Worm (Caenorhabditis elegans) whole organism, L4 larva: Measurements from ENCODE around the gene mrp-4.
A peak's percentile ranks its signal among the peaks of the same experiment; 100 is the strongest.

Experiments used
- F37D6.2 ChIP-seq: sonication (generic microtip); optimal IDR thresholded peaks from 2 replicates; lab custom pipeline; 2016; ENCODE audit warnings: mild to moderate bottlenecking, missing genetic modification characterization, missing compliant biosample characterization
- T20F7.1 ChIP-seq: fragments of 200-800 bp; sonication (Bioruptor generic); optimal IDR thresholded peaks from 2 replicates; lab custom pipeline; 2018; ENCODE audit warnings: mild to moderate bottlenecking, missing genetic modification characterization, missing compliant biosample characterization
- Y5F2A.4 ChIP-seq: fragments of 200-800 bp; sonication (Bioruptor generic); optimal IDR thresholded peaks from 2 replicates; lab custom pipeline; 2018; ENCODE audit warnings: mild to moderate bottlenecking, missing genetic modification characterization, missing compliant biosample characterization
- aha-1 ChIP-seq: fragments of 150-350 bp; peaks from one replicate; lab custom pipeline; 2014; ENCODE audit warnings: missing biosample characterization, missing genetic modification characterization
- ces-1 ChIP-seq: fragments of 150-350 bp; sonication (generic microtip); optimal IDR thresholded peaks from 4 replicates; lab custom pipeline; 2014; ENCODE audit warnings: missing biosample characterization, missing genetic modification reagents, missing genetic modification characterization
- ctbp-1 ChIP-seq: fragments of 200-800 bp; sonication (Bioruptor generic); IDR thresholded peaks from 2 replicates; pipeline ENCODE4 v1.3.6; 2022; ENCODE audit warnings: missing genetic modification reagents, missing genetic modification characterization, missing compliant biosample characterization
- daf-16 ChIP-seq, 3 experiments: sonication (generic microtip); optimal IDR thresholded peaks; 2 replicates each; lab custom pipeline; 2016 to 2017; ENCODE audit warnings: missing genetic modification characterization in 3 of 3, missing genetic modification reagents in 3 of 3, mild to moderate bottlenecking in 2 of 3, missing compliant biosample characterization in 2 of 3, missing biosample characterization in 1 of 3, moderate library complexity in 1 of 3
- daf-8 ChIP-seq: fragments of 200-800 bp; sonication (Bioruptor generic); IDR thresholded peaks from 2 replicates; pipeline ENCODE4 v1.3.6; 2022; ENCODE audit warnings: missing genetic modification characterization, missing compliant biosample characterization
- dmd-6 ChIP-seq: fragments of 200-800 bp; sonication (Bioruptor generic); IDR thresholded peaks from 2 replicates; pipeline ENCODE4 v1.3.6; 2022; ENCODE audit warnings: missing genetic modification reagents, missing genetic modification characterization, missing compliant biosample characterization
- dpl-1 ChIP-seq: fragments of 150-350 bp; optimal IDR thresholded peaks from 2 replicates; lab custom pipeline; 2014; ENCODE audit warnings: missing biosample characterization, missing genetic modification reagents, missing genetic modification characterization
- dve-1 ChIP-seq: sonication (generic microtip); optimal IDR thresholded peaks from 2 replicates; lab custom pipeline; 2017; ENCODE audit warnings: antibody characterized with exemption, mild to moderate bottlenecking, missing genetic modification characterization, missing compliant biosample characterization; ENCODE audit not compliant: insufficient read depth
- egl-43 ChIP-seq: fragments of 200-800 bp; sonication (Bioruptor generic); IDR thresholded peaks from 2 replicates; pipeline ENCODE4 v1.3.6; 2022; ENCODE audit warnings: missing genetic modification reagents, missing genetic modification characterization, missing compliant biosample characterization
- fkh-10 ChIP-seq: fragments of 150-350 bp; optimal IDR thresholded peaks from 2 replicates; lab custom pipeline; 2014; ENCODE audit warnings: missing biosample characterization, missing genetic modification reagents, missing genetic modification characterization
- fos-1 ChIP-seq: fragments of 150-350 bp; optimal IDR thresholded peaks from 2 replicates; lab custom pipeline; 2014; ENCODE audit warnings: missing biosample characterization, missing genetic modification characterization
- hif-1 ChIP-seq, 2 experiments: sonication (generic microtip); optimal IDR thresholded peaks; 2 replicates each; lab custom pipeline; 2016 to 2017; ENCODE audit warnings: missing compliant biosample characterization in 2 of 2, missing genetic modification characterization in 2 of 2, missing genetic modification reagents in 2 of 2, missing genotype in 2 of 2, mild to moderate bottlenecking in 1 of 2
- hlh-11 ChIP-seq: fragments of 200-800 bp; sonication (Bioruptor generic); optimal IDR thresholded peaks from 2 replicates; lab custom pipeline; 2018; ENCODE audit warnings: mild to moderate bottlenecking, missing genetic modification characterization, missing compliant biosample characterization
- hlh-30 ChIP-seq: sonication (generic microtip); optimal IDR thresholded peaks from 2 replicates; lab custom pipeline; 2017; ENCODE audit warnings: antibody characterized with exemption, mild to moderate bottlenecking, missing genetic modification characterization, missing compliant biosample characterization; ENCODE audit not compliant: insufficient read depth
- hmg-1.1 ChIP-seq: fragments of 200-800 bp; sonication (Bioruptor generic); IDR thresholded peaks from 2 replicates; pipeline ENCODE4 v1.3.6; 2022; ENCODE audit warnings: missing genetic modification reagents, missing genetic modification characterization, missing compliant biosample characterization
- lin-38 ChIP-seq: fragments of 200-800 bp; sonication (Bioruptor generic); IDR thresholded peaks from 2 replicates; pipeline ENCODE4 v1.3.6; 2022; ENCODE audit warnings: missing genetic modification reagents, missing genetic modification characterization, missing compliant biosample characterization
- lir-3 ChIP-seq: sonication (generic microtip); optimal IDR thresholded peaks from 2 replicates; lab custom pipeline; 2016; ENCODE audit warnings: mild to moderate bottlenecking, missing genetic modification characterization, missing compliant biosample characterization
- lsy-2 ChIP-seq, 2 experiments: fragments of 150-350 bp in 1 of 2; sonication (generic microtip) in 1 of 2; optimal IDR thresholded peaks; 2 replicates each; lab custom pipeline; 2014 to 2017; ENCODE audit warnings: missing biosample characterization in 2 of 2, missing genetic modification characterization in 2 of 2
- madf-9 ChIP-seq: fragments of 200-800 bp; sonication (Bioruptor generic); conservative IDR thresholded peaks from 2 replicates; pipeline ENCODE4 v1.3.6; 2022; ENCODE audit warnings: missing genetic modification reagents, missing genetic modification characterization, missing compliant biosample characterization
- mdl-1 ChIP-seq, 2 experiments: fragments of 150-350 bp in 1 of 2; sonication (generic microtip) in 1 of 2; optimal IDR thresholded peaks; 2 replicates each; lab custom pipeline; 2014 to 2017; ENCODE audit warnings: missing biosample characterization in 2 of 2, missing genetic modification characterization in 2 of 2
- mes-2 ChIP-seq: sonication (generic microtip); optimal IDR thresholded peaks from 2 replicates; lab custom pipeline; 2016; ENCODE audit warnings: missing genotype, mild to moderate bottlenecking, missing genetic modification characterization, missing compliant biosample characterization; ENCODE audit not compliant: poor library complexity, severe bottlenecking
- mxl-3 ChIP-seq: fragments of 200-800 bp; sonication (Bioruptor generic); optimal IDR thresholded peaks from 2 replicates; lab custom pipeline; 2018; ENCODE audit warnings: mild to moderate bottlenecking, missing genetic modification characterization, missing compliant biosample characterization
- nhr-102 ChIP-seq: sonication (generic microtip); optimal IDR thresholded peaks from 2 replicates; lab custom pipeline; 2016; ENCODE audit warnings: mild to moderate bottlenecking, missing genetic modification characterization, moderate library complexity, missing compliant biosample characterization
- nhr-11 ChIP-seq: fragments of 150-350 bp; optimal IDR thresholded peaks from 2 replicates; lab custom pipeline; 2014; ENCODE audit warnings: missing biosample characterization, missing genetic modification characterization
- nhr-28 ChIP-seq: fragments of 150-350 bp; optimal IDR thresholded peaks from 2 replicates; lab custom pipeline; 2014; ENCODE audit warnings: missing biosample characterization, missing genetic modification characterization
- nhr-6 ChIP-seq: fragments of 150-350 bp; optimal IDR thresholded peaks from 2 replicates; lab custom pipeline; 2014; ENCODE audit warnings: missing biosample characterization, missing genetic modification characterization
- nhr-77 ChIP-seq: fragments of 150-350 bp; optimal IDR thresholded peaks from 2 replicates; lab custom pipeline; 2014; ENCODE audit warnings: missing biosample characterization, missing genetic modification characterization
- pha-4 ChIP-seq, 2 experiments: fragments of 150-350 bp in 1 of 2; fragments of 200-800 bp in 1 of 2; sonication (Bioruptor generic) in 1 of 2; IDR thresholded peaks in 1 of 2; optimal IDR thresholded peaks in 1 of 2; 2 replicates each; pipeline versions ENCODE4 v1.3.6 to Lab custom; 2014 to 2022; ENCODE audit warnings: missing genetic modification characterization in 2 of 2, missing genetic modification reagents in 2 of 2, missing biosample characterization in 1 of 2, missing compliant biosample characterization in 1 of 2
- rbr-2 ChIP-seq: sonication (generic microtip); optimal IDR thresholded peaks from 2 replicates; lab custom pipeline; 2016; ENCODE audit warnings: missing genotype, missing genetic modification characterization, missing compliant biosample characterization
- tra-1 ChIP-seq: fragments of 200-800 bp; sonication (Bioruptor generic); IDR thresholded peaks from 2 replicates; pipeline ENCODE4 v1.3.6; 2022; ENCODE audit warnings: missing genetic modification reagents, missing genetic modification characterization, missing compliant biosample characterization
- unc-62 ChIP-seq, 3 experiments: fragments of 150-350 bp in 1 of 3; sonication (generic microtip); optimal IDR thresholded peaks in 2 of 3; peaks in 1 of 3; 1 replicate in 1 of 3; 2 replicates in 2 of 3; lab custom pipeline; 2014 to 2017; ENCODE audit warnings: missing biosample characterization in 3 of 3, missing genetic modification characterization in 3 of 3, missing genetic modification reagents in 3 of 3, missing genotype in 1 of 3
- vab-7 ChIP-seq: fragments of 200-800 bp; sonication (Bioruptor generic); IDR thresholded peaks from 2 replicates; pipeline ENCODE4 v1.3.6; 2022; ENCODE audit warnings: missing genetic modification reagents, missing genetic modification characterization, missing compliant biosample characterization
- zfp-3 ChIP-seq: fragments of 200-800 bp; sonication (Bioruptor generic); conservative IDR thresholded peaks from 2 replicates; pipeline ENCODE4 v1.3.6; 2022; ENCODE audit warnings: missing genetic modification reagents, missing genetic modification characterization, missing compliant biosample characterization
- ztf-7 ChIP-seq: fragments of 150-350 bp; optimal IDR thresholded peaks from 2 replicates; lab custom pipeline; 2014; ENCODE audit warnings: missing biosample characterization, missing genetic modification characterization

mrp-4 gene

ce11 chrX:9883837-9884324 is at the start of gene mrp-4:
Gene mrp-4 (plus strand): TSS chrX:9884274.
- TF ChIP-seq unc-62 (GFP tag; optimal IDR thresholded peaks at IDR 0.05 in 1 of 2; lab: Kevin White, UChicago) (peak in 1 of 2 experiments; percentile 33), unc-62 (tag; optimal IDR thresholded peaks at IDR 0.05; lab: Kevin White, UChicago) (no peak), tra-1 (GFP tag; lab: Robert Waterston, UW) (no peak)

- TF ChIP-seq mxl-3 (peak; percentile 95), lsy-2 (tag; optimal IDR thresholded peaks at IDR 0.05; lab: Kevin White, UChicago) (peak; percentile 23 to 78), T20F7.1 (GFP tag; lab: Kevin White, UChicago) (peak; percentile 17), egl-43 (no peak), nhr-102 (tag; lab: Kevin White, UChicago) (no peak), mdl-1 (tag; optimal IDR thresholded peaks at IDR 0.05; lab: Kevin White, UChicago) (peak; percentile 58 to 96), rbr-2 (tag; lab: Kevin White, UChicago) (peak; percentile 48), dpl-1 (GFP tag; lab: Kevin White, UChicago) (peak; percentile 45), lin-38 (GFP tag; lab: Robert Waterston, UW) (peak; percentile 86), nhr-6 (tag; lab: Kevin White, UChicago) (peak; percentile 67), fos-1 (tag; lab: Kevin White, UChicago) (no peak), hmg-1.1 (GFP tag; lab: Robert Waterston, UW) (peak; percentile 64), ces-1 (GFP tag; lab: Kevin White, UChicago) (peak; percentile 43), dve-1 (tag; lab: Kevin White, UChicago) (peak; percentile 72), ctbp-1 (peak; percentile 27; the same call in 1 of the 2 replicates), zfp-3 (GFP tag; lab: Robert Waterston, UW) (no peak), mes-2 (tag; lab: Kevin White, UChicago) (peak; percentile 75), aha-1 (tag; lab: Kevin White, UChicago) (peak; percentile 97), nhr-28 (tag; lab: Kevin White, UChicago) (peak; percentile 46), hif-1 (tag; optimal IDR thresholded peaks at IDR 0.05; lab: Kevin White, UChicago) (peak in 1 of 2 experiments; percentile 61), vab-7 (no peak), lir-3 (no peak), hlh-11 (tag; lab: Kevin White, UChicago) (peak; percentile 82), madf-9 (GFP tag; lab: Robert Waterston, UW) (0 out of 2 replicates have a peak, but pooled peaks have one; percentile 38), daf-8 (no peak), hlh-30 (tag; lab: Kevin White, UChicago) (peak; percentile 100), dmd-6 (peak; percentile 57), Y5F2A.4 (GFP tag; lab: Kevin White, UChicago) (no peak), nhr-11 (tag; lab: Kevin White, UChicago) (peak; percentile 83), nhr-77 (peak; percentile 34), ztf-7 (tag; lab: Kevin White, UChicago) (peak; percentile 32), pha-4 (GFP tag; IDR thresholded peaks at IDR 0.05; lab: Robert Waterston, UW) (no peak), pha-4 (tag; optimal IDR thresholded peaks at IDR 0.05; lab: Kevin White, UChicago) (peak; percentile 64), F37D6.2 (peak; percentile 23), daf-16 (GFP tag; optimal IDR thresholded peaks at IDR 0.05; lab: Kevin White, UChicago) (no peak), daf-16 (tag; optimal IDR thresholded peaks at IDR 0.05; lab: Kevin White, UChicago) (peak; percentile 34), fkh-10 (GFP tag; lab: Kevin White, UChicago) (peak; percentile 85)
Observed at ce11 chrX:9837989-9838541, 46.0 kb upstream of the mrp-4 start, which contains the start of gene ipla-2. Gene ipla-2 (minus strand): TSS chrX:9838039.
